Worm (Caenorhabditis elegans) whole organism, mixed stage, embryonic: ENCODE results near the gene T28A8.5.

Experiments used
- M03D4.4 ChIP-seq: sonication (generic microtip); optimal IDR thresholded peaks from 2 replicates; lab custom pipeline; 2017; ENCODE audit warnings: mild to moderate bottlenecking, missing genetic modification characterization, missing compliant biosample characterization
- bed-3 ChIP-seq: fragments of 200-800 bp; sonication (Bioruptor generic); optimal IDR thresholded peaks from 3 replicates; lab custom pipeline; 2018; ENCODE audit warnings: mild to moderate bottlenecking, missing genetic modification characterization, moderate library complexity, missing compliant biosample characterization
- blmp-1 ChIP-seq: fragments of 150-350 bp; optimal IDR thresholded peaks from 2 replicates; lab custom pipeline; 2014; ENCODE audit warnings: missing biosample characterization, missing genetic modification characterization
- ceh-39 ChIP-seq: fragments of 150-350 bp; optimal IDR thresholded peaks from 2 replicates; lab custom pipeline; 2014; ENCODE audit warnings: missing biosample characterization, missing genetic modification characterization
- ceh-43 ChIP-seq: fragments of 200-800 bp; sonication (Bioruptor generic); optimal IDR thresholded peaks from 2 replicates; lab custom pipeline; 2018; ENCODE audit warnings: mild to moderate bottlenecking, missing genetic modification characterization, moderate library complexity, missing compliant biosample characterization
- ceh-83 ChIP-seq: fragments of 200-800 bp; sonication (Bioruptor generic); optimal IDR thresholded peaks from 2 replicates; lab custom pipeline; 2018; ENCODE audit warnings: mild to moderate bottlenecking, missing genetic modification characterization, missing compliant biosample characterization
- ces-1 ChIP-seq: fragments of 150-350 bp; optimal IDR thresholded peaks from 2 replicates; lab custom pipeline; 2014; ENCODE audit warnings: missing biosample characterization, missing genetic modification reagents, missing genetic modification characterization
- cnd-1 ChIP-seq: fragments of 200-800 bp; sonication (Bioruptor generic); optimal IDR thresholded peaks from 2 replicates; lab custom pipeline; 2018; ENCODE audit warnings: mild to moderate bottlenecking, missing genetic modification characterization, missing compliant biosample characterization
- drap-1 ChIP-seq: fragments of 200-800 bp; sonication (Bioruptor generic); optimal IDR thresholded peaks from 3 replicates; lab custom pipeline; 2018; ENCODE audit warnings: mild to moderate bottlenecking, missing genetic modification characterization, missing compliant biosample characterization
- elt-1 ChIP-seq: sonication (generic microtip); optimal IDR thresholded peaks from 2 replicates; lab custom pipeline; 2017; ENCODE audit warnings: missing genetic modification characterization, mild to moderate bottlenecking, missing compliant biosample characterization, antibody characterized with exemption, moderate library complexity, borderline replicate concordance; ENCODE audit not compliant: insufficient read depth
- elt-3 ChIP-seq: fragments of 150-350 bp; optimal IDR thresholded peaks from 2 replicates; lab custom pipeline; 2014; ENCODE audit warnings: missing biosample characterization, missing genetic modification characterization
- flh-1 ChIP-seq: fragments of 200-800 bp; sonication (Bioruptor generic); optimal IDR thresholded peaks from 2 replicates; lab custom pipeline; 2018; ENCODE audit warnings: mild to moderate bottlenecking, missing genetic modification characterization, moderate library complexity, missing compliant biosample characterization
- ham-2 ChIP-seq: fragments of 200-800 bp; sonication (Bioruptor generic); optimal IDR thresholded peaks from 2 replicates; lab custom pipeline; 2018; ENCODE audit warnings: mild to moderate bottlenecking, missing genetic modification characterization, missing compliant biosample characterization
- hlh-1 ChIP-seq: fragments of 150-350 bp; optimal IDR thresholded peaks from 2 replicates; lab custom pipeline; 2014; ENCODE audit warnings: missing biosample characterization, missing genetic modification reagents, missing genetic modification characterization
- lin-13 ChIP-seq: fragments of 150-350 bp; optimal IDR thresholded peaks from 2 replicates; lab custom pipeline; 2014; ENCODE audit warnings: missing biosample characterization, missing genetic modification characterization
- lin-32 ChIP-seq: fragments of 200-800 bp; sonication (Bioruptor generic); optimal IDR thresholded peaks from 2 replicates; lab custom pipeline; 2018; ENCODE audit warnings: mild to moderate bottlenecking, missing genetic modification characterization, missing compliant biosample characterization
- lsy-2 ChIP-seq: fragments of 150-350 bp; optimal IDR thresholded peaks from 2 replicates; lab custom pipeline; 2014; ENCODE audit warnings: missing biosample characterization, missing genetic modification characterization
- mab-5 ChIP-seq: fragments of 150-350 bp; optimal IDR thresholded peaks from 2 replicates; lab custom pipeline; 2014; ENCODE audit warnings: missing biosample characterization, missing genetic modification characterization
- mep-1 ChIP-seq: fragments of 150-350 bp; optimal IDR thresholded peaks from 2 replicates; lab custom pipeline; 2017; ENCODE audit warnings: missing biosample characterization, missing genetic modification reagents, missing genetic modification characterization, inconsistent platforms
- mls-2 ChIP-seq: sonication (generic microtip); optimal IDR thresholded peaks from 2 replicates; lab custom pipeline; 2016; ENCODE audit warnings: mild to moderate bottlenecking, missing genetic modification characterization, moderate library complexity, missing compliant biosample characterization
- nhr-12 ChIP-seq: fragments of 150-350 bp; optimal IDR thresholded peaks from 2 replicates; lab custom pipeline; 2014; ENCODE audit warnings: missing biosample characterization, missing genetic modification characterization
- nhr-2 ChIP-seq: fragments of 150-350 bp; optimal IDR thresholded peaks from 2 replicates; lab custom pipeline; 2014; ENCODE audit warnings: missing biosample characterization, missing genetic modification characterization
- nhr-237 ChIP-seq: fragments of 150-350 bp; optimal IDR thresholded peaks from 2 replicates; lab custom pipeline; 2014; ENCODE audit warnings: missing biosample characterization, missing genetic modification characterization
- nhr-28 ChIP-seq: fragments of 150-350 bp; optimal IDR thresholded peaks from 2 replicates; lab custom pipeline; 2014; ENCODE audit warnings: missing biosample characterization, missing genetic modification characterization
- nhr-76 ChIP-seq: sonication (generic microtip); optimal IDR thresholded peaks from 2 replicates; lab custom pipeline; 2017; ENCODE audit warnings: missing biosample characterization, missing genetic modification characterization
- pha-4 ChIP-seq: fragments of 150-350 bp; optimal IDR thresholded peaks from 2 replicates; lab custom pipeline; 2018; ENCODE audit warnings: missing biosample characterization, missing genetic modification reagents, missing genetic modification characterization
- sem-2 ChIP-seq: fragments of 200-800 bp; sonication (Bioruptor generic); optimal IDR thresholded peaks from 2 replicates; lab custom pipeline; 2018; ENCODE audit warnings: mild to moderate bottlenecking, missing genetic modification characterization, missing compliant biosample characterization
- snpc-4 ChIP-seq: fragments of 150-350 bp; optimal IDR thresholded peaks from 2 replicates; lab custom pipeline; 2014; ENCODE audit warnings: missing biosample characterization, missing genetic modification characterization
- sptf-1 ChIP-seq: sonication (generic microtip); optimal IDR thresholded peaks from 2 replicates; lab custom pipeline; 2017; ENCODE audit warnings: mild to moderate bottlenecking, missing genetic modification characterization, moderate library complexity, missing compliant biosample characterization
- tbx-8 ChIP-seq: fragments of 200-800 bp; sonication (Bioruptor generic); optimal IDR thresholded peaks from 2 replicates; lab custom pipeline; 2018; ENCODE audit warnings: mild to moderate bottlenecking, missing genetic modification characterization, moderate library complexity, missing compliant biosample characterization
- unc-120 ChIP-seq: sonication (generic microtip); optimal IDR thresholded peaks from 2 replicates; lab custom pipeline; 2017; ENCODE audit warnings: missing genetic modification characterization, missing compliant biosample characterization; ENCODE audit not compliant: poor library complexity, severe bottlenecking
- unc-39 ChIP-seq: fragments of 150-350 bp; optimal IDR thresholded peaks from 2 replicates; lab custom pipeline; 2014; ENCODE audit warnings: missing biosample characterization, missing genetic modification characterization
- unc-62 ChIP-seq: fragments of 150-350 bp; optimal IDR thresholded peaks from 2 replicates; lab custom pipeline; 2014; ENCODE audit warnings: missing biosample characterization, missing genetic modification reagents, missing genetic modification characterization
- ztf-11 ChIP-seq: fragments of 150-350 bp; optimal IDR thresholded peaks from 2 replicates; lab custom pipeline; 2014; ENCODE audit warnings: missing biosample characterization, missing genetic modification characterization

The T28A8.5 gene

ce11 chrIII:13457305-13457704, 44.1 kb upstream of the T28A8.5 start:
- TF ChIP-seq mab-5 (tag; lab: Kevin White, UChicago) (no peak), ceh-83 (GFP tag; lab: Kevin White, UChicago) (no peak), cnd-1 (no peak), M03D4.4 (no peak), pha-4 (tag; lab: Kevin White, UChicago) (no peak), nhr-237 (tag; lab: Kevin White, UChicago) (no peak), nhr-12 (tag; lab: Kevin White, UChicago) (no peak), ztf-11 (tag; lab: Kevin White, UChicago) (no peak), unc-120 (tag; lab: Kevin White, UChicago) (no peak)

DNA sequence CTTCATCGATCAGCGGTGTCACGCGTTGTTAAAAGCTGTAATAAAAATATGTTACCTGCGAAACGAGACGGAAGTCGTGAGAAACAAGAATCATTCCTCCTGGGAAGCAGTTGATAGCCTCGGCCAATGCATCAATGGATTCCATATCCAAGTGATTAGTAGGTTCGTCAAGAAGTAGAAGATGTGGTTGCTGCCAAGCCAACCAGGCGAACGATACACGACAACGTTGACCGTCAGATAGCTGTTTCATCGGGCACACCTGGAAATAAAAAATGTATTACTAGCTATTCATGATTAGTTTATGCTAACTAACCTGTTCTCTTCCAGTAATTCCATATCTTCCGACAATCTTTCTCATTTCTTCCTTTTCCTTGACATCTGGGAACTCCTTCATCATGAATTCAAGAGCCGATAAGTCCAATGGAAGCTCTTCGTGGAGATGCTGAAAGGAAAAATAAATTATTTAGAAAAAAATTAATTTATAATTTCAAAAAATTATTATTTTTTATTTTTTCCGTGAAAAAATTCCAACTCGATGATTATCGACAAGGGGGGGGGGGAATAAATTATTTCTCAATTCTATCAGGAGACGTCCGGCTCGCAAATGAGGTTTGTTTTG, 42.3 kb upstream of the T28A8.5 start, which contains the start of gene tag-164:
Gene tag-164 (plus strand): TSS at position 569 of the 619 bp plus-strand sequence.
- TF ChIP-seq tbx-8 (no peak), lin-13 (tag; lab: Kevin White, UChicago) (no peak), sptf-1 (tag; lab: Kevin White, UChicago) (no peak), nhr-12 (tag; lab: Kevin White, UChicago) (no peak), mls-2 (tag; lab: Kevin White, UChicago) (no peak), lsy-2 (no peak), ham-2 (GFP tag; lab: Kevin White, UChicago) (no peak), elt-1 (no peak), nhr-28 (tag; lab: Kevin White, UChicago) (no peak), elt-3 (no peak), drap-1 (GFP tag; lab: Kevin White, UChicago) (no peak), nhr-237 (tag; lab: Kevin White, UChicago) (no peak), ztf-11 (tag; lab: Kevin White, UChicago) (no peak), ceh-39 (tag; lab: Kevin White, UChicago) (no peak), flh-1 (no peak)
- TF ChIP-seq, all 35 proteins: peak for 0

DNA sequence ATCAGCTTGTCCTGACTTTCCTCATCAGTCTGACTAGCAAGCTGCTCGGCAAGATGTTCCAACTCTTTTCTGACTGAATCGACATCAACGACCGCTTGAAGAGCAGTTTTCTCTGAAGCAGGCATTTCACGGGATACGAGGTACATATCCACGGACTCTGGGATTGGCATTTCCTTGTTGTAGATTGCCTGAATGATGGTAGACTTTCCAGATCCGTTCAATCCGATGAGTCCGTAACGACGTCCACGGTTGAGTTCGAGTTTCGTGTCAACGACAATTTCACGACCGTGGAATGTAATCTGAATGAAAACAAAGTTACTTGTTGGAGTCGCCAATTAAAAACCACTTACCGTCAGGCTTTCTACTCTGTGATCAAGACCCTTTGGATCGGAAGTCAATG, 39.9 kb upstream of the T28A8.5 start:
- TF ChIP-seq M03D4.4 (no peak), ham-2 (GFP tag; lab: Kevin White, UChicago) (no peak)

DNA sequence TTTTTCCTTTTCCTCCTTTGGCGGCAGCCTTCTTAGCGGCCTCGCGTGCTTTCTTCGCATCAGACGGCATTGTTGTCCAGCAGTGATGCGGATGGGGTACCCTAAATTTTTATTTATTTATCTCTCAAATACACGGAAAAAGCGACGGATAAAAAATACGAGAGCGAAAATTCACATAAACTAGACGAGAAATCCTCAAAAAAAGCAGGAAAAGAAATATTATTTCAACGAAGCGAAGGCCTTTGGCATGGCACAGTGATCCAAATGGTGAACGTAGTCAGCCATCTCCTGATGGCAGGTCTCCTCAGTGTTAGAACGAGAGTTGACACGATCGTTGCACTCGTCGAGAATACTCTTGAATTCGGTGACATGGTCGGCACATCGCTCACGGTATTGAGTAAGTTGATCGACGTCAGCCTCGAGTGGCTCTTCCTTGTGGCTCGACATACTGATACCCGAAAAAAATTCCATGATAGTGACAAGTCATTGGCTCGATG, 39.2 kb upstream of the T28A8.5 start, which contains the start of the genes abcf-2 and T27E9.2:
Gene abcf-2 (minus strand): TSS at position 101 of the 497 bp plus-strand sequence.
Gene T27E9.2 (minus strand): TSS at position 447 of the 497 bp plus-strand sequence.
- no peak for TF ChIP-seq mab-5 (tag; lab: Kevin White, UChicago)
- TF ChIP-seq elt-1 = no peak
- TF ChIP-seq ceh-83 (GFP tag; lab: Kevin White, UChicago) = no peak
- TF ChIP-seq unc-39 = no peak
- no peak for TF ChIP-seq cnd-1
- TF ChIP-seq blmp-1 (tag; lab: Kevin White, UChicago) = no peak
- no peak for TF ChIP-seq flh-1
- TF ChIP-seq ham-2 (GFP tag; lab: Kevin White, UChicago) = no peak
- no peak for TF ChIP-seq mls-2 (tag; lab: Kevin White, UChicago)
- no peak for TF ChIP-seq nhr-76
- TF ChIP-seq ztf-11 (tag; lab: Kevin White, UChicago) = no peak
- TF ChIP-seq nhr-28 (tag; lab: Kevin White, UChicago) = no peak
- TF ChIP-seq elt-3 = no peak
- TF ChIP-seq nhr-2 (tag; lab: Kevin White, UChicago) = no peak
- no peak for TF ChIP-seq lin-32
- TF ChIP-seq hlh-1 (tag; lab: Kevin White, UChicago) = no peak
- TF ChIP-seq unc-62 (GFP tag; lab: Kevin White, UChicago) = no peak
- no peak for TF ChIP-seq tbx-8
- TF ChIP-seq lin-13 (tag; lab: Kevin White, UChicago) = no peak
- no peak for TF ChIP-seq sem-2 (GFP tag; lab: Kevin White, UChicago)
- TF ChIP-seq, all 35 proteins: peak for 0

- TF ChIP-seq pha-4 (tag; lab: Kevin White, UChicago) = peak; percentile 91
- TF ChIP-seq unc-120 (tag; lab: Kevin White, UChicago) = peak; percentile 86
- peak; percentile 38 for TF ChIP-seq nhr-2 (tag; lab: Kevin White, UChicago)
- peak; percentile 94 for TF ChIP-seq nhr-237 (tag; lab: Kevin White, UChicago)
- no peak for TF ChIP-seq snpc-4 (tag; lab: Kevin White, UChicago)
- TF ChIP-seq bed-3 (GFP tag; lab: Kevin White, UChicago) = peak; percentile 18
- TF ChIP-seq flh-1 = no peak
- TF ChIP-seq tbx-8 = no peak
- peak; percentile 74 for TF ChIP-seq mls-2 (tag; lab: Kevin White, UChicago)
- peak; percentile 83 for TF ChIP-seq mep-1 (tag; lab: Kevin White, UChicago)
- peak; percentile 50 for TF ChIP-seq M03D4.4
- TF ChIP-seq lsy-2 = peak; percentile 99
- TF ChIP-seq ztf-11 (tag; lab: Kevin White, UChicago) = no peak
- TF ChIP-seq nhr-12 (tag; lab: Kevin White, UChicago) = no peak
- peak; percentile 82 for TF ChIP-seq sptf-1 (tag; lab: Kevin White, UChicago)
- TF ChIP-seq lin-32 = peak; percentile 16
- TF ChIP-seq elt-1 = no peak
- TF ChIP-seq hlh-1 (tag; lab: Kevin White, UChicago) = peak; percentile 49
- no peak for TF ChIP-seq unc-62 (GFP tag; lab: Kevin White, UChicago)
- TF ChIP-seq nhr-28 (tag; lab: Kevin White, UChicago) = no peak
- TF ChIP-seq ceh-39 (tag; lab: Kevin White, UChicago) = peak; percentile 54
- TF ChIP-seq cnd-1 = peak; percentile 21
- peak; percentile 37 for TF ChIP-seq ceh-43 (GFP tag; lab: Kevin White, UChicago)
- TF ChIP-seq elt-3 = no peak
- TF ChIP-seq unc-39 = no peak
- peak; percentile 42 for TF ChIP-seq ces-1 (GFP tag; lab: Kevin White, UChicago)
- peak; percentile 6 for TF ChIP-seq ham-2 (GFP tag; lab: Kevin White, UChicago)
These were observed 38.3 kb upstream of the T28A8.5 start, which contains the start of gene ant-1.1 for ce11 chrIII:13462965-13463783. Gene ant-1.1, plus strand, starts transcription at chrIII:13463163.
